Fruit fly (Drosophila melanogaster) whole organism, wandering third instar larva: Measurements from ENCODE around the gene glob1.

Source experiments
- Dfd ChIP-seq: fragments of >200 bp; optimal IDR thresholded peaks from 2 replicates; lab custom pipeline; 2017; ENCODE audit warnings: missing biosample characterization, missing genetic modification characterization
- fru ChIP-seq: fragments of 200-800 bp; sonication (Bioruptor generic); optimal IDR thresholded peaks from 3 replicates; lab custom pipeline; 2016; ENCODE audit warnings: missing biosample characterization, mild to moderate bottlenecking, missing genetic modification characterization

- no peak for TF ChIP-seq Dfd (GFP tag; lab: Kevin White, UChicago)
- TF ChIP-seq fru (GFP tag; lab: Kevin White, UChicago): no peak
Measured at dm6 chr3R:15921747-15922146, 17.3 kb upstream of the glob1 start.
